Worm (Caenorhabditis elegans) whole organism, L1 larva: ENCODE data around the gene Y46E12A.3.
A peak's percentile ranks its signal among the peaks of the same experiment; 100 is the strongest.

Experiments
- C16A3.4 ChIP-seq: fragments of 150-350 bp; optimal IDR thresholded peaks from 2 replicates; lab custom pipeline; 2014; ENCODE audit warnings: missing biosample characterization, missing genetic modification characterization
- F16B12.6 ChIP-seq: fragments of 150-350 bp; optimal IDR thresholded peaks from 2 replicates; lab custom pipeline; 2014; ENCODE audit warnings: missing biosample characterization, missing genetic modification characterization
- aha-1 ChIP-seq: fragments of 150-350 bp; optimal IDR thresholded peaks from 2 replicates; lab custom pipeline; 2014; ENCODE audit warnings: missing biosample characterization, missing genetic modification characterization
- alr-1 ChIP-seq: fragments of 200-800 bp; sonication (Bioruptor generic); optimal IDR thresholded peaks from 2 replicates; lab custom pipeline; 2018; ENCODE audit warnings: borderline replicate concordance, mild to moderate bottlenecking, missing genetic modification characterization, missing compliant biosample characterization
- ceh-63 ChIP-seq: fragments of 200-800 bp; sonication (Bioruptor generic); optimal IDR thresholded peaks from 2 replicates; lab custom pipeline; 2018; ENCODE audit warnings: mild to moderate bottlenecking, missing genetic modification characterization, missing compliant biosample characterization
- ceh-8 ChIP-seq: fragments of 200-800 bp; sonication (Bioruptor generic); optimal IDR thresholded peaks from 2 replicates; lab custom pipeline; 2018; ENCODE audit warnings: mild to moderate bottlenecking, missing genetic modification characterization, moderate library complexity, missing compliant biosample characterization
- ceh-82 ChIP-seq, 3 experiments: fragments of 150-350 bp in 1 of 3; sonication (generic microtip) in 2 of 3; optimal IDR thresholded peaks; 2 replicates each; lab custom pipeline; 2014 to 2017; ENCODE audit warnings: missing biosample characterization in 3 of 3, missing genetic modification characterization in 3 of 3
- dpl-1 ChIP-seq, 3 experiments: fragments of 150-350 bp in 2 of 3; sonication (generic microtip) in 1 of 3; optimal IDR thresholded peaks; 2 replicates each; lab custom pipeline; 2014 to 2017; ENCODE audit warnings: missing biosample characterization in 3 of 3, missing genetic modification characterization in 3 of 3, missing genetic modification reagents in 3 of 3
- dsc-1 ChIP-seq: sonication (generic microtip); optimal IDR thresholded peaks from 2 replicates; lab custom pipeline; 2016; ENCODE audit warnings: mild to moderate bottlenecking, missing genetic modification characterization, missing compliant biosample characterization
- efl-1 ChIP-seq, 4 experiments: fragments of 150-350 bp; optimal IDR thresholded peaks in 3 of 4; peaks in 1 of 4; 1 replicate in 1 of 4; 2 replicates in 3 of 4; lab custom pipeline; 2014; ENCODE audit warnings: missing biosample characterization in 2 of 4, missing genetic modification characterization in 2 of 4, missing genetic modification reagents in 2 of 4
- egl-13 ChIP-seq: sonication (generic microtip); optimal IDR thresholded peaks from 2 replicates; lab custom pipeline; 2016; ENCODE audit warnings: missing genotype, missing genetic modification reagents, missing genetic modification characterization, missing compliant biosample characterization
- egl-27 ChIP-seq, 2 experiments: fragments of 150-350 bp in 1 of 2; sonication (generic microtip); optimal IDR thresholded peaks; 3 replicates each; lab custom pipeline; 2017 to 2018; ENCODE audit warnings: missing biosample characterization in 2 of 2, missing genetic modification characterization in 2 of 2, missing genetic modification reagents in 2 of 2
- elt-2 ChIP-seq: sonication (generic microtip); optimal IDR thresholded peaks from 2 replicates; lab custom pipeline; 2016; ENCODE audit warnings: missing genetic modification characterization, mild to moderate bottlenecking, inconsistent platforms, missing compliant biosample characterization, missing genetic modification reagents
- ets-5 ChIP-seq: fragments of 200-800 bp; sonication (Bioruptor generic); IDR thresholded peaks from 2 replicates; pipeline ENCODE4 v1.3.6; 2022; ENCODE audit warnings: missing genetic modification characterization, missing compliant biosample characterization
- fkh-10 ChIP-seq: sonication (generic microtip); optimal IDR thresholded peaks from 2 replicates; lab custom pipeline; 2017; ENCODE audit warnings: missing biosample characterization, missing genetic modification reagents, missing genetic modification characterization
- fkh-8 ChIP-seq: sonication (generic microtip); optimal IDR thresholded peaks from 2 replicates; lab custom pipeline; 2016; ENCODE audit warnings: mild to moderate bottlenecking, missing genetic modification characterization, missing compliant biosample characterization
- hlh-17 ChIP-seq: fragments of 200-800 bp; sonication (Bioruptor generic); optimal IDR thresholded peaks from 2 replicates; lab custom pipeline; 2018; ENCODE audit warnings: missing genetic modification characterization, mild to moderate bottlenecking, missing compliant biosample characterization, moderate library complexity, borderline replicate concordance
- hlh-4 ChIP-seq: sonication (generic microtip); optimal IDR thresholded peaks from 2 replicates; lab custom pipeline; 2016; ENCODE audit warnings: mild to moderate bottlenecking, missing genetic modification characterization, missing compliant biosample characterization
- isw-1 ChIP-seq: fragments of 200-800 bp; sonication (Bioruptor generic); IDR thresholded peaks from 2 replicates; pipeline ENCODE4 v1.3.6; 2022; ENCODE audit warnings: missing genetic modification characterization, missing compliant biosample characterization
- lin-13 ChIP-seq: fragments of 150-350 bp; optimal IDR thresholded peaks from 2 replicates; lab custom pipeline; 2014; ENCODE audit warnings: missing biosample characterization, missing genetic modification reagents, missing genetic modification characterization
- lin-14 ChIP-seq: fragments of 200-800 bp; sonication (Bioruptor generic); optimal IDR thresholded peaks from 2 replicates; lab custom pipeline; 2018; ENCODE audit warnings: mild to moderate bottlenecking, missing genetic modification characterization, moderate library complexity, missing compliant biosample characterization
- lin-15B ChIP-seq: fragments of 150-350 bp; sonication (generic microtip); optimal IDR thresholded peaks from 3 replicates; lab custom pipeline; 2014; ENCODE audit warnings: missing biosample characterization, missing genetic modification characterization
- lin-35 ChIP-seq, 2 experiments: fragments of 150-350 bp; optimal IDR thresholded peaks; 2 replicates each; lab custom pipeline; 2014; ENCODE audit warnings: missing biosample characterization in 2 of 2, missing genetic modification characterization in 2 of 2, missing genetic modification reagents in 2 of 2
- lin-39 ChIP-seq: fragments of 150-350 bp; optimal IDR thresholded peaks from 2 replicates; lab custom pipeline; 2014; ENCODE audit warnings: missing biosample characterization, missing genetic modification reagents, missing genetic modification characterization
- lsy-2 ChIP-seq, 2 experiments: fragments of 150-350 bp; optimal IDR thresholded peaks; 2 replicates each; lab custom pipeline; 2014; ENCODE audit warnings: missing biosample characterization in 2 of 2, missing genetic modification characterization in 2 of 2
- mab-9 ChIP-seq: fragments of 200-800 bp; sonication (Bioruptor generic); IDR thresholded peaks from 2 replicates; pipeline ENCODE4 v1.3.6; 2022; ENCODE audit warnings: missing genetic modification reagents, missing genetic modification characterization, missing compliant biosample characterization
- mdl-1 ChIP-seq, 2 experiments: fragments of 150-350 bp; optimal IDR thresholded peaks; 2 replicates each; lab custom pipeline; 2014 to 2017; ENCODE audit warnings: missing biosample characterization in 2 of 2, missing genetic modification characterization in 2 of 2, inconsistent platforms in 1 of 2
- nhr-19 ChIP-seq: fragments of 200-800 bp; sonication (Bioruptor generic); conservative IDR thresholded peaks from 2 replicates; pipeline ENCODE4 v1.3.6; 2022; ENCODE audit warnings: missing genetic modification characterization, missing compliant biosample characterization
- nhr-20 ChIP-seq: sonication (generic microtip); optimal IDR thresholded peaks from 2 replicates; lab custom pipeline; 2016; ENCODE audit warnings: mild to moderate bottlenecking, missing genetic modification characterization, missing compliant biosample characterization
- nhr-237 ChIP-seq: fragments of 150-350 bp; optimal IDR thresholded peaks from 2 replicates; lab custom pipeline; 2014; ENCODE audit warnings: missing biosample characterization, missing genetic modification characterization
- nhr-71 ChIP-seq: sonication (generic microtip); optimal IDR thresholded peaks from 2 replicates; lab custom pipeline; 2016; ENCODE audit warnings: mild to moderate bottlenecking, missing genetic modification characterization, moderate library complexity, missing compliant biosample characterization
- nhr-76 ChIP-seq: sonication (generic microtip); optimal IDR thresholded peaks from 2 replicates; lab custom pipeline; 2017; ENCODE audit warnings: missing biosample characterization, missing genetic modification characterization
- nhr-84 ChIP-seq: sonication (generic microtip); optimal IDR thresholded peaks from 2 replicates; lab custom pipeline; 2017; ENCODE audit warnings: missing biosample characterization, missing genetic modification characterization
- nhr-85 ChIP-seq: sonication (generic microtip); peaks from one replicate; lab custom pipeline; 2016; ENCODE audit warnings: missing genetic modification characterization, inconsistent platforms, missing compliant biosample characterization
- nhr-90 ChIP-seq: sonication (generic microtip); optimal IDR thresholded peaks from 2 replicates; lab custom pipeline; 2016; ENCODE audit warnings: mild to moderate bottlenecking, missing genetic modification characterization, missing compliant biosample characterization; ENCODE audit not compliant: poor library complexity
- rnt-1 ChIP-seq: sonication (generic microtip); optimal IDR thresholded peaks from 2 replicates; lab custom pipeline; 2016; ENCODE audit warnings: mild to moderate bottlenecking, missing genetic modification characterization, moderate library complexity, missing compliant biosample characterization
- skn-1 ChIP-seq: fragments of 150-350 bp; optimal IDR thresholded peaks from 2 replicates; lab custom pipeline; 2014; ENCODE audit warnings: missing biosample characterization, missing genetic modification characterization
- sox-4 ChIP-seq: sonication (generic microtip); optimal IDR thresholded peaks from 2 replicates; lab custom pipeline; 2016; ENCODE audit warnings: missing genetic modification characterization, missing compliant biosample characterization
- sptf-1 ChIP-seq: fragments of 150-350 bp; optimal IDR thresholded peaks from 2 replicates; lab custom pipeline; 2014; ENCODE audit warnings: missing biosample characterization, missing genetic modification characterization
- tlp-1 ChIP-seq: fragments of 150-350 bp; optimal IDR thresholded peaks from 2 replicates; lab custom pipeline; 2014; ENCODE audit warnings: missing biosample characterization, missing genetic modification characterization
- unc-130 ChIP-seq: fragments of 150-350 bp; optimal IDR thresholded peaks from 2 replicates; lab custom pipeline; 2017; ENCODE audit warnings: missing biosample characterization, missing genetic modification characterization, inconsistent platforms
- unc-86 ChIP-seq: sonication (generic microtip); optimal IDR thresholded peaks from 2 replicates; lab custom pipeline; 2016; ENCODE audit warnings: missing genetic modification characterization, missing compliant biosample characterization
- unc-98 ChIP-seq: fragments of 200-800 bp; sonication (Bioruptor generic); IDR thresholded peaks from 2 replicates; pipeline ENCODE4 v1.3.6; 2022; ENCODE audit warnings: missing genetic modification characterization, missing compliant biosample characterization
- xbp-1 ChIP-seq: sonication (generic microtip); optimal IDR thresholded peaks from 2 replicates; lab custom pipeline; 2016; ENCODE audit warnings: missing genetic modification characterization, missing compliant biosample characterization
- zag-1 ChIP-seq: fragments of 150-350 bp; optimal IDR thresholded peaks from 2 replicates; lab custom pipeline; 2014; ENCODE audit warnings: missing biosample characterization, missing genetic modification characterization
- ztf-11 ChIP-seq, 2 experiments: sonication (generic microtip); optimal IDR thresholded peaks; 2 replicates each; lab custom pipeline; 2016 to 2017; ENCODE audit warnings: missing genetic modification characterization in 2 of 2, missing biosample characterization in 1 of 2, missing compliant biosample characterization in 1 of 2
- ztf-4 ChIP-seq: fragments of 150-350 bp; optimal IDR thresholded peaks from 2 replicates; lab custom pipeline; 2014; ENCODE audit warnings: missing biosample characterization, missing genetic modification characterization

Y46E12A.3 gene

ce11 chrIII:1788972-1789371, 34.2 kb upstream of the Y46E12A.3 start:
- TF ChIP-seq lin-39, result no peak
- TF ChIP-seq mab-9 (GFP tag; lab: Robert Waterston, UW), result no peak
- no peak for TF ChIP-seq tlp-1 (tag; lab: Kevin White, UChicago)
- TF ChIP-seq unc-86 (tag; lab: Kevin White, UChicago), result no peak
- no peak for TF ChIP-seq mdl-1 (tag; optimal IDR thresholded peaks at IDR 0.05; lab: Kevin White, UChicago)
- TF ChIP-seq nhr-20 (tag; lab: Kevin White, UChicago), result no peak
- no peak for TF ChIP-seq aha-1 (tag; lab: Kevin White, UChicago)
- TF ChIP-seq skn-1 (tag; lab: Kevin White, UChicago), result no peak
- no peak for TF ChIP-seq sptf-1 (tag; lab: Kevin White, UChicago)
- no peak for TF ChIP-seq nhr-84 (tag; lab: Kevin White, UChicago)
- TF ChIP-seq unc-130, result no peak
- TF ChIP-seq nhr-85 (tag; lab: Kevin White, UChicago), result no peak
- TF ChIP-seq dsc-1, result no peak
- no peak for TF ChIP-seq nhr-71 (tag; lab: Kevin White, UChicago)
- TF ChIP-seq C16A3.4 (tag; lab: Kevin White, UChicago), result no peak
- TF ChIP-seq xbp-1 (tag; lab: Kevin White, UChicago), result no peak

ce11 chrIII:1788033-1788432, 33.3 kb upstream of the Y46E12A.3 start, which contains the start of gene rimb-1:
Gene rimb-1, plus strand, starts transcription at chrIII:1788333.
- no peak for TF ChIP-seq nhr-19
- no peak for TF ChIP-seq alr-1
- no peak for TF ChIP-seq nhr-71 (tag; lab: Kevin White, UChicago)

- TF ChIP-seq lsy-2 (tag; optimal IDR thresholded peaks at IDR 0.05; lab: Kevin White, UChicago) (peak; percentile 52 to 62), dpl-1 (GFP tag; optimal IDR thresholded peaks at IDR 0.05; lab: Kevin White, UChicago) (peak in 1 of 3 experiments; percentile 29), nhr-90 (no peak), nhr-84 (tag; lab: Kevin White, UChicago) (no peak), F16B12.6 (tag; lab: Kevin White, UChicago) (peak; percentile 26), ets-5 (no peak), unc-130 (no peak), hlh-4 (tag; lab: Kevin White, UChicago) (no peak), unc-86 (tag; lab: Kevin White, UChicago) (peak; percentile 76), ztf-4 (tag; lab: Kevin White, UChicago) (no peak), mab-9 (GFP tag; lab: Robert Waterston, UW) (no peak), unc-98 (GFP tag; lab: Robert Waterston, UW) (no peak), ceh-63 (GFP tag; lab: Kevin White, UChicago) (no peak), ceh-82 (tag; optimal IDR thresholded peaks at IDR 0.05; lab: Kevin White, UChicago) (peak in 2 of 3 experiments; percentile 47 to 91), ceh-8 (GFP tag; lab: Kevin White, UChicago) (peak; percentile 65), skn-1 (tag; lab: Kevin White, UChicago) (peak; percentile 24), lin-15B (tag; lab: Kevin White, UChicago) (peak; percentile 11), fkh-8 (tag; lab: Kevin White, UChicago) (peak; percentile 82), alr-1 (no peak), isw-1 (GFP tag; lab: Robert Waterston, UW) (peak; percentile 40), lin-35 (GFP tag; optimal IDR thresholded peaks at IDR 0.05; lab: Kevin White, UChicago) (peak in 1 of 2 experiments; percentile 52), ztf-11 (tag; optimal IDR thresholded peaks at IDR 0.05; lab: Kevin White, UChicago) (no peak), hlh-17 (GFP tag; lab: Kevin White, UChicago) (no peak), egl-13 (tag; lab: Kevin White, UChicago) (peak; percentile 8), nhr-19 (peak; percentile 34), fkh-10 (peak; percentile 53), lin-13 (GFP tag; lab: Kevin White, UChicago) (peak; percentile 27), efl-1 (optimal IDR thresholded peaks at IDR 0.05; lab: Kevin White, UChicago) (peak; percentile 42 to 57), efl-1 (GFP tag; optimal IDR thresholded peaks at IDR 0.05 in 1 of 2; lab: Kevin White, UChicago) (peak in 1 of 2 experiments; percentile 5), rnt-1 (tag; lab: Kevin White, UChicago) (no peak), elt-2 (tag; lab: Kevin White, UChicago) (no peak), nhr-237 (tag; lab: Kevin White, UChicago) (no peak), zag-1 (tag; lab: Kevin White, UChicago) (peak; percentile 4), nhr-71 (tag; lab: Kevin White, UChicago) (peak; percentile 55), nhr-76 (no peak), egl-27 (tag; optimal IDR thresholded peaks at IDR 0.05; lab: Kevin White, UChicago) (no peak), sox-4 (no peak), lin-14 (GFP tag; lab: Kevin White, UChicago) (peak; percentile 86)
These were observed 31.0 kb upstream of the Y46E12A.3 start for ce11 chrIII:1785776-1786175.
